Worm (Caenorhabditis elegans) whole organism, mixed stage, embryonic: Measurements from ENCODE around the gene srw-21.
A peak's percentile ranks its signal among the peaks of the same experiment; 100 is the strongest.

Experiments
- M03D4.4 ChIP-seq: sonication (generic microtip); optimal IDR thresholded peaks from 2 replicates; lab custom pipeline; 2017; ENCODE audit warnings: mild to moderate bottlenecking, missing genetic modification characterization, missing compliant biosample characterization
- bed-3 ChIP-seq: fragments of 200-800 bp; sonication (Bioruptor generic); optimal IDR thresholded peaks from 3 replicates; lab custom pipeline; 2018; ENCODE audit warnings: mild to moderate bottlenecking, missing genetic modification characterization, moderate library complexity, missing compliant biosample characterization
- blmp-1 ChIP-seq: fragments of 150-350 bp; optimal IDR thresholded peaks from 2 replicates; lab custom pipeline; 2014; ENCODE audit warnings: missing biosample characterization, missing genetic modification characterization
- ceh-43 ChIP-seq: fragments of 200-800 bp; sonication (Bioruptor generic); optimal IDR thresholded peaks from 2 replicates; lab custom pipeline; 2018; ENCODE audit warnings: mild to moderate bottlenecking, missing genetic modification characterization, moderate library complexity, missing compliant biosample characterization
- ceh-83 ChIP-seq: fragments of 200-800 bp; sonication (Bioruptor generic); optimal IDR thresholded peaks from 2 replicates; lab custom pipeline; 2018; ENCODE audit warnings: mild to moderate bottlenecking, missing genetic modification characterization, missing compliant biosample characterization
- ces-1 ChIP-seq: fragments of 150-350 bp; optimal IDR thresholded peaks from 2 replicates; lab custom pipeline; 2014; ENCODE audit warnings: missing biosample characterization, missing genetic modification reagents, missing genetic modification characterization
- cnd-1 ChIP-seq: fragments of 200-800 bp; sonication (Bioruptor generic); optimal IDR thresholded peaks from 2 replicates; lab custom pipeline; 2018; ENCODE audit warnings: mild to moderate bottlenecking, missing genetic modification characterization, missing compliant biosample characterization
- drap-1 ChIP-seq: fragments of 200-800 bp; sonication (Bioruptor generic); optimal IDR thresholded peaks from 3 replicates; lab custom pipeline; 2018; ENCODE audit warnings: mild to moderate bottlenecking, missing genetic modification characterization, missing compliant biosample characterization
- elt-1 ChIP-seq: sonication (generic microtip); optimal IDR thresholded peaks from 2 replicates; lab custom pipeline; 2017; ENCODE audit warnings: missing genetic modification characterization, mild to moderate bottlenecking, missing compliant biosample characterization, antibody characterized with exemption, moderate library complexity, borderline replicate concordance; ENCODE audit not compliant: insufficient read depth
- elt-3 ChIP-seq: fragments of 150-350 bp; optimal IDR thresholded peaks from 2 replicates; lab custom pipeline; 2014; ENCODE audit warnings: missing biosample characterization, missing genetic modification characterization
- flh-1 ChIP-seq: fragments of 200-800 bp; sonication (Bioruptor generic); optimal IDR thresholded peaks from 2 replicates; lab custom pipeline; 2018; ENCODE audit warnings: mild to moderate bottlenecking, missing genetic modification characterization, moderate library complexity, missing compliant biosample characterization
- ham-2 ChIP-seq: fragments of 200-800 bp; sonication (Bioruptor generic); optimal IDR thresholded peaks from 2 replicates; lab custom pipeline; 2018; ENCODE audit warnings: mild to moderate bottlenecking, missing genetic modification characterization, missing compliant biosample characterization
- hlh-1 ChIP-seq: fragments of 150-350 bp; optimal IDR thresholded peaks from 2 replicates; lab custom pipeline; 2014; ENCODE audit warnings: missing biosample characterization, missing genetic modification reagents, missing genetic modification characterization
- lin-13 ChIP-seq: fragments of 150-350 bp; optimal IDR thresholded peaks from 2 replicates; lab custom pipeline; 2014; ENCODE audit warnings: missing biosample characterization, missing genetic modification characterization
- lin-32 ChIP-seq: fragments of 200-800 bp; sonication (Bioruptor generic); optimal IDR thresholded peaks from 2 replicates; lab custom pipeline; 2018; ENCODE audit warnings: mild to moderate bottlenecking, missing genetic modification characterization, missing compliant biosample characterization
- lsy-2 ChIP-seq: fragments of 150-350 bp; optimal IDR thresholded peaks from 2 replicates; lab custom pipeline; 2014; ENCODE audit warnings: missing biosample characterization, missing genetic modification characterization
- mab-5 ChIP-seq: fragments of 150-350 bp; optimal IDR thresholded peaks from 2 replicates; lab custom pipeline; 2014; ENCODE audit warnings: missing biosample characterization, missing genetic modification characterization
- mep-1 ChIP-seq: fragments of 150-350 bp; optimal IDR thresholded peaks from 2 replicates; lab custom pipeline; 2017; ENCODE audit warnings: missing biosample characterization, missing genetic modification reagents, missing genetic modification characterization, inconsistent platforms
- mls-2 ChIP-seq: sonication (generic microtip); optimal IDR thresholded peaks from 2 replicates; lab custom pipeline; 2016; ENCODE audit warnings: mild to moderate bottlenecking, missing genetic modification characterization, moderate library complexity, missing compliant biosample characterization
- nhr-12 ChIP-seq: fragments of 150-350 bp; optimal IDR thresholded peaks from 2 replicates; lab custom pipeline; 2014; ENCODE audit warnings: missing biosample characterization, missing genetic modification characterization
- nhr-2 ChIP-seq: fragments of 150-350 bp; optimal IDR thresholded peaks from 2 replicates; lab custom pipeline; 2014; ENCODE audit warnings: missing biosample characterization, missing genetic modification characterization
- nhr-237 ChIP-seq: fragments of 150-350 bp; optimal IDR thresholded peaks from 2 replicates; lab custom pipeline; 2014; ENCODE audit warnings: missing biosample characterization, missing genetic modification characterization
- nhr-28 ChIP-seq: fragments of 150-350 bp; optimal IDR thresholded peaks from 2 replicates; lab custom pipeline; 2014; ENCODE audit warnings: missing biosample characterization, missing genetic modification characterization
- nhr-76 ChIP-seq: sonication (generic microtip); optimal IDR thresholded peaks from 2 replicates; lab custom pipeline; 2017; ENCODE audit warnings: missing biosample characterization, missing genetic modification characterization
- pha-4 ChIP-seq: fragments of 150-350 bp; optimal IDR thresholded peaks from 2 replicates; lab custom pipeline; 2018; ENCODE audit warnings: missing biosample characterization, missing genetic modification reagents, missing genetic modification characterization
- sem-2 ChIP-seq: fragments of 200-800 bp; sonication (Bioruptor generic); optimal IDR thresholded peaks from 2 replicates; lab custom pipeline; 2018; ENCODE audit warnings: mild to moderate bottlenecking, missing genetic modification characterization, missing compliant biosample characterization
- snpc-4 ChIP-seq: fragments of 150-350 bp; optimal IDR thresholded peaks from 2 replicates; lab custom pipeline; 2014; ENCODE audit warnings: missing biosample characterization, missing genetic modification characterization
- sptf-1 ChIP-seq: sonication (generic microtip); optimal IDR thresholded peaks from 2 replicates; lab custom pipeline; 2017; ENCODE audit warnings: mild to moderate bottlenecking, missing genetic modification characterization, moderate library complexity, missing compliant biosample characterization
- tbx-8 ChIP-seq: fragments of 200-800 bp; sonication (Bioruptor generic); optimal IDR thresholded peaks from 2 replicates; lab custom pipeline; 2018; ENCODE audit warnings: mild to moderate bottlenecking, missing genetic modification characterization, moderate library complexity, missing compliant biosample characterization
- unc-120 ChIP-seq: sonication (generic microtip); optimal IDR thresholded peaks from 2 replicates; lab custom pipeline; 2017; ENCODE audit warnings: missing genetic modification characterization, missing compliant biosample characterization; ENCODE audit not compliant: poor library complexity, severe bottlenecking
- unc-39 ChIP-seq: fragments of 150-350 bp; optimal IDR thresholded peaks from 2 replicates; lab custom pipeline; 2014; ENCODE audit warnings: missing biosample characterization, missing genetic modification characterization
- unc-62 ChIP-seq: fragments of 150-350 bp; optimal IDR thresholded peaks from 2 replicates; lab custom pipeline; 2014; ENCODE audit warnings: missing biosample characterization, missing genetic modification reagents, missing genetic modification characterization
- ztf-11 ChIP-seq: fragments of 150-350 bp; optimal IDR thresholded peaks from 2 replicates; lab custom pipeline; 2014; ENCODE audit warnings: missing biosample characterization, missing genetic modification characterization

The srw-21 gene

ce11 chrV:15464402-15464801, 23.5 kb upstream of the srw-21 start, which contains the start of gene rocf-1:
Gene rocf-1 (minus strand): TSS chrV:15464502.
- TF ChIP-seq blmp-1 (tag; lab: Kevin White, UChicago) (peak; percentile 26), unc-120 (tag; lab: Kevin White, UChicago) (no peak)

ce11 chrV:15465032-15465727, 22.7 kb upstream of the srw-21 start, which contains the start of gene pqn-71:
Gene pqn-71 (plus strand): TSS chrV:15465677.
- no peak for TF ChIP-seq mab-5 (tag; lab: Kevin White, UChicago)
- peak; percentile 35 for TF ChIP-seq ztf-11 (tag; lab: Kevin White, UChicago)
- peak; percentile 35 for TF ChIP-seq nhr-237 (tag; lab: Kevin White, UChicago)
- TF ChIP-seq cnd-1 (tag; lab: Kevin White, UChicago) = peak; percentile 78
- no peak for TF ChIP-seq ces-1 (GFP tag; lab: Kevin White, UChicago)
- TF ChIP-seq ceh-43 (GFP tag; lab: Kevin White, UChicago) = peak; percentile 83
- TF ChIP-seq elt-3 (tag; lab: Kevin White, UChicago) = peak; percentile 41
- TF ChIP-seq drap-1 (GFP tag; lab: Kevin White, UChicago) = peak; percentile 97
- peak; percentile 31 for TF ChIP-seq nhr-28 (tag; lab: Kevin White, UChicago)
- TF ChIP-seq hlh-1 (tag; lab: Kevin White, UChicago) = peak; percentile 37
- TF ChIP-seq nhr-2 (tag; lab: Kevin White, UChicago) = peak; percentile 14
- TF ChIP-seq bed-3 = peak; percentile 81
- peak; percentile 13 for TF ChIP-seq pha-4
- TF ChIP-seq M03D4.4 = peak; percentile 85
- peak; percentile 85 for TF ChIP-seq ham-2 (GFP tag; lab: Kevin White, UChicago)
- peak; percentile 63 for TF ChIP-seq flh-1 (GFP tag; lab: Kevin White, UChicago)
- peak; percentile 42 for TF ChIP-seq unc-62 (GFP tag; lab: Kevin White, UChicago)
- no peak for TF ChIP-seq blmp-1 (tag; lab: Kevin White, UChicago)
- TF ChIP-seq mep-1 (tag; lab: Kevin White, UChicago) = peak; percentile 47
- TF ChIP-seq sem-2 (GFP tag; lab: Kevin White, UChicago) = peak; percentile 68
- peak; percentile 75 for TF ChIP-seq lin-32 (GFP tag; lab: Kevin White, UChicago)
- peak; percentile 61 for TF ChIP-seq lin-13 (tag; lab: Kevin White, UChicago)
- peak; percentile 92 for TF ChIP-seq ceh-83
- no peak for TF ChIP-seq elt-1 (tag; lab: Kevin White, UChicago)
- no peak for TF ChIP-seq snpc-4 (tag; lab: Kevin White, UChicago)
- peak; percentile 96 for TF ChIP-seq unc-120 (tag; lab: Kevin White, UChicago)
- peak; percentile 89 for TF ChIP-seq mls-2 (tag; lab: Kevin White, UChicago)
- peak; percentile 93 for TF ChIP-seq sptf-1 (tag; lab: Kevin White, UChicago)
- peak; percentile 63 for TF ChIP-seq tbx-8 (GFP tag; lab: Kevin White, UChicago)
- no peak for TF ChIP-seq nhr-76 (tag; lab: Kevin White, UChicago)
- TF ChIP-seq lsy-2 (tag; lab: Kevin White, UChicago) = no peak
- TF ChIP-seq, all 35 proteins: peak for 24

ce11 chrV:15466017-15466416, 21.8 kb upstream of the srw-21 start:
- TF ChIP-seq blmp-1 (tag; lab: Kevin White, UChicago) (no peak), unc-62 (GFP tag; lab: Kevin White, UChicago) (no peak), ztf-11 (tag; lab: Kevin White, UChicago) (no peak), unc-120 (tag; lab: Kevin White, UChicago) (no peak), mep-1 (tag; lab: Kevin White, UChicago) (no peak), drap-1 (GFP tag; lab: Kevin White, UChicago) (peak; percentile 4)

ce11 chrV:15466719-15467118, 21.1 kb upstream of the srw-21 start:
- TF ChIP-seq lin-32 (GFP tag; lab: Kevin White, UChicago) = no peak
- no peak for TF ChIP-seq nhr-12 (tag; lab: Kevin White, UChicago)
- no peak for TF ChIP-seq sptf-1 (tag; lab: Kevin White, UChicago)
- TF ChIP-seq ztf-11 (tag; lab: Kevin White, UChicago) = no peak
- no peak for TF ChIP-seq M03D4.4
- TF ChIP-seq mls-2 (tag; lab: Kevin White, UChicago) = no peak
- no peak for TF ChIP-seq ces-1 (GFP tag; lab: Kevin White, UChicago)
- no peak for TF ChIP-seq unc-39 (tag; lab: Kevin White, UChicago)
- no peak for TF ChIP-seq elt-3 (tag; lab: Kevin White, UChicago)
- TF ChIP-seq pha-4 = no peak
- TF ChIP-seq unc-62 (GFP tag; lab: Kevin White, UChicago) = no peak
- TF ChIP-seq cnd-1 (tag; lab: Kevin White, UChicago) = no peak
- no peak for TF ChIP-seq nhr-2 (tag; lab: Kevin White, UChicago)
- TF ChIP-seq lin-13 (tag; lab: Kevin White, UChicago) = no peak
- TF ChIP-seq tbx-8 (GFP tag; lab: Kevin White, UChicago) = no peak
- no peak for TF ChIP-seq bed-3
- TF ChIP-seq nhr-237 (tag; lab: Kevin White, UChicago) = no peak
- TF ChIP-seq, all 35 proteins: peak for 0
